Fruit fly (Drosophila melanogaster) whole organism, embryonic: ENCODE data around the gene scaf6.

Experiments
- Atf-2 ChIP-seq: fragments of 200-800 bp; sonication (Bioruptor generic); optimal IDR thresholded peaks from 2 replicates; lab custom pipeline; 2016; ENCODE audit warnings: missing biosample characterization, missing genetic modification characterization
- B-H2 ChIP-seq: fragments of 200-800 bp; sonication (Bioruptor generic); optimal IDR thresholded peaks from 2 replicates; lab custom pipeline; 2018; ENCODE audit warnings: missing biosample characterization, mild to moderate bottlenecking, missing genetic modification characterization
- Bgb ChIP-seq: fragments of 200-800 bp; sonication (Bioruptor generic); IDR thresholded peaks from 2 replicates; pipeline ENCODE4 v1.3.6; 2022; ENCODE audit warnings: missing biosample characterization, missing genetic modification characterization; ENCODE audit not compliant: partially characterized antibody
- CG10366 ChIP-seq: fragments of 200-800 bp; sonication (Bioruptor generic); IDR thresholded peaks from 2 replicates; pipeline ENCODE4 v1.3.6; 2022; ENCODE audit warnings: missing biosample characterization, missing genetic modification characterization
- CG11560 ChIP-seq: fragments of 200-800 bp; sonication (Bioruptor generic); IDR thresholded peaks from 3 replicates; pipeline ENCODE4 v1.3.6; 2022; ENCODE audit warnings: missing biosample characterization, missing genetic modification characterization
- CG13894 ChIP-seq: fragments of 200-800 bp; sonication (Bioruptor generic); optimal IDR thresholded peaks from 3 replicates; lab custom pipeline; 2018; ENCODE audit warnings: missing biosample characterization, mild to moderate bottlenecking, missing genetic modification characterization, moderate library complexity
- CG1603 ChIP-seq: fragments of 200-800 bp; sonication (Bioruptor generic); optimal IDR thresholded peaks from 2 replicates; lab custom pipeline; 2019; ENCODE audit warnings: missing biosample characterization, mild to moderate bottlenecking, missing genetic modification characterization, moderate library complexity
- CG16813 ChIP-seq: fragments of 200-800 bp; sonication (Bioruptor generic); IDR thresholded peaks from 3 replicates; pipeline ENCODE4 v1.3.6; 2022; ENCODE audit warnings: missing biosample characterization, missing genetic modification characterization; ENCODE audit not compliant: partially characterized antibody
- CG17328 ChIP-seq: fragments of 200-800 bp; sonication (Bioruptor generic); IDR thresholded peaks from 2 replicates; pipeline ENCODE4 v1.3.6; 2022; ENCODE audit warnings: missing biosample characterization, missing genetic modification characterization
- CG17361 ChIP-seq: fragments of 200-800 bp; sonication (Bioruptor generic); IDR thresholded peaks from 3 replicates; pipeline ENCODE4 v1.3.6; 2022; ENCODE audit warnings: missing biosample characterization, missing genetic modification characterization
- CG17612 ChIP-seq: fragments of 200-800 bp; sonication (Bioruptor generic); IDR thresholded peaks from 2 replicates; pipeline ENCODE4 v1.3.6; 2022; ENCODE audit warnings: missing biosample characterization, missing genetic modification characterization
- CG18262 ChIP-seq: fragments of 200-800 bp; optimal IDR thresholded peaks from 3 replicates; lab custom pipeline; 2019; ENCODE audit warnings: missing biosample characterization, mild to moderate bottlenecking, missing genetic modification characterization, moderate library complexity
- CG1832 ChIP-seq: fragments of 200-800 bp; sonication (Bioruptor generic); optimal IDR thresholded peaks from 2 replicates; lab custom pipeline; 2017; ENCODE audit warnings: missing biosample characterization, mild to moderate bottlenecking, missing genetic modification characterization, inconsistent platforms
- CG18476 ChIP-seq: fragments of 200-800 bp; sonication (Bioruptor generic); optimal IDR thresholded peaks from 2 replicates; lab custom pipeline; 2016; ENCODE audit warnings: missing biosample characterization, mild to moderate bottlenecking, missing genetic modification characterization
- CG2116 ChIP-seq: fragments of 200-800 bp; sonication (Bioruptor generic); optimal IDR thresholded peaks from 3 replicates; lab custom pipeline; 2018; ENCODE audit warnings: missing biosample characterization, mild to moderate bottlenecking, missing genetic modification characterization
- CG30020 ChIP-seq: fragments of 200-800 bp; optimal IDR thresholded peaks from 2 replicates; lab custom pipeline; 2019; ENCODE audit warnings: missing biosample characterization, mild to moderate bottlenecking, missing genetic modification characterization, moderate library complexity
- CG30403 ChIP-seq: fragments of 200-800 bp; sonication (Bioruptor generic); optimal IDR thresholded peaks from 3 replicates; lab custom pipeline; 2016; ENCODE audit warnings: missing biosample characterization, missing genetic modification characterization
- CG30431 ChIP-seq: fragments of 200-800 bp; sonication (Bioruptor generic); optimal IDR thresholded peaks from 2 replicates; lab custom pipeline; 2017; ENCODE audit warnings: missing biosample characterization, missing genetic modification characterization
- CG31441 ChIP-seq: fragments of 200-800 bp; sonication (Bioruptor generic); IDR thresholded peaks from 2 replicates; pipeline ENCODE4 v1.3.6; 2022; ENCODE audit warnings: missing biosample characterization, missing genetic modification characterization
- CG3163 ChIP-seq: fragments of 200-800 bp; sonication (Bioruptor generic); optimal IDR thresholded peaks from 3 replicates; lab custom pipeline; 2016; ENCODE audit warnings: missing biosample characterization, missing genetic modification characterization
- CG3838 ChIP-seq: fragments of 200-800 bp; sonication (Bioruptor generic); optimal IDR thresholded peaks from 3 replicates; lab custom pipeline; 2016; ENCODE audit warnings: missing biosample characterization, missing genetic modification characterization
- CG6272 ChIP-seq: fragments of 200-800 bp; sonication (Bioruptor generic); IDR thresholded peaks from 2 replicates; pipeline ENCODE4 v1.3.6; 2022; ENCODE audit warnings: missing biosample characterization, missing genetic modification characterization
- CG7745 ChIP-seq: fragments of 200-800 bp; sonication (Bioruptor generic); optimal IDR thresholded peaks from 2 replicates; lab custom pipeline; 2018; ENCODE audit warnings: missing biosample characterization, mild to moderate bottlenecking, missing genetic modification characterization, moderate library complexity
- CG7987 ChIP-seq: fragments of 200-800 bp; sonication (Bioruptor generic); optimal IDR thresholded peaks from 2 replicates; lab custom pipeline; 2018; ENCODE audit warnings: missing biosample characterization, mild to moderate bottlenecking, missing genetic modification characterization, moderate library complexity
- CHES-1-like ChIP-seq: fragments of 200-800 bp; sonication (Bioruptor generic); optimal IDR thresholded peaks from 2 replicates; lab custom pipeline; 2016; ENCODE audit warnings: missing biosample characterization, missing genetic modification characterization
- CrebB ChIP-seq: fragments of 200-800 bp; sonication (Bioruptor generic); optimal IDR thresholded peaks from 3 replicates; lab custom pipeline; 2018; ENCODE audit warnings: missing biosample characterization, mild to moderate bottlenecking, missing genetic modification characterization
- Max ChIP-seq: fragments of 200-800 bp; sonication (Bioruptor generic); optimal IDR thresholded peaks from 2 replicates; lab custom pipeline; 2016; ENCODE audit warnings: missing biosample characterization, mild to moderate bottlenecking, missing genetic modification characterization
- Mrtf ChIP-seq: fragments of 200-800 bp; sonication (Bioruptor generic); IDR thresholded peaks from 3 replicates; pipeline ENCODE4 v1.3.6; 2022; ENCODE audit warnings: missing biosample characterization, missing genetic modification characterization
- Neu2 ChIP-seq: fragments of 200-800 bp; sonication (Bioruptor generic); optimal IDR thresholded peaks from 3 replicates; lab custom pipeline; 2016; ENCODE audit warnings: missing biosample characterization, missing genetic modification characterization, borderline replicate concordance
- Nf-YA ChIP-seq: fragments of 200-800 bp; sonication (Bioruptor generic); IDR thresholded peaks from 2 replicates; pipeline ENCODE4 v1.3.6; 2022; ENCODE audit warnings: missing biosample characterization, missing genetic modification characterization
- NfI ChIP-seq: fragments of 200-800 bp; sonication (Bioruptor generic); optimal IDR thresholded peaks from 3 replicates; lab custom pipeline; 2018; ENCODE audit warnings: missing biosample characterization, mild to moderate bottlenecking, missing genetic modification characterization, moderate library complexity
- PHDP ChIP-seq: fragments of 200-800 bp; sonication (Bioruptor generic); optimal IDR thresholded peaks from 3 replicates; lab custom pipeline; 2018; ENCODE audit warnings: missing biosample characterization, mild to moderate bottlenecking, missing genetic modification characterization, moderate library complexity
- Trl ChIP-seq, 3 experiments: fragments of >200 bp in 2 of 3; fragments of 200-800 bp in 1 of 3; sonication (Bioruptor generic) in 1 of 3; optimal IDR thresholded peaks; 2 replicates in 1 of 3; 3 replicates in 2 of 3; lab custom pipeline; 2016 to 2017; ENCODE audit warnings: missing biosample characterization in 1 of 3, missing genetic modification characterization in 1 of 3
- Xrp1 ChIP-seq: fragments of 200-800 bp; sonication (Bioruptor generic); IDR thresholded peaks from 2 replicates; pipeline ENCODE4 v1.3.6; 2022; ENCODE audit warnings: missing biosample characterization, missing genetic modification characterization
- ab ChIP-seq: fragments of 200-800 bp; sonication (Bioruptor generic); optimal IDR thresholded peaks from 2 replicates; lab custom pipeline; 2016; ENCODE audit warnings: missing biosample characterization, missing genetic modification characterization
- amos ChIP-seq: fragments of 200-800 bp; sonication (Bioruptor generic); IDR thresholded peaks from 2 replicates; pipeline ENCODE4 v1.3.6; 2022; ENCODE audit warnings: missing biosample characterization, missing genetic modification characterization; ENCODE audit not compliant: partially characterized antibody
- az2 ChIP-seq: fragments of 200-800 bp; sonication (Bioruptor generic); optimal IDR thresholded peaks from 3 replicates; lab custom pipeline; 2016; ENCODE audit warnings: missing biosample characterization, missing genetic modification characterization
- bigmax ChIP-seq: fragments of 200-800 bp; sonication (Bioruptor generic); optimal IDR thresholded peaks from 2 replicates; lab custom pipeline; 2018; ENCODE audit warnings: missing biosample characterization, mild to moderate bottlenecking, missing genetic modification characterization
- cas ChIP-seq: fragments of 200-800 bp; sonication (Bioruptor generic); IDR thresholded peaks from 2 replicates; pipeline ENCODE4 v1.3.6; 2022; ENCODE audit warnings: missing biosample characterization, missing genetic modification characterization
- crol ChIP-seq: fragments of 200-800 bp; sonication (Bioruptor generic); IDR thresholded peaks from 2 replicates; pipeline ENCODE4 v1.3.6; 2022; ENCODE audit warnings: missing biosample characterization, missing genetic modification characterization
- fru ChIP-seq: fragments of >200 bp; optimal IDR thresholded peaks from 2 replicates; lab custom pipeline; 2017
- jumu ChIP-seq: fragments of 200-800 bp; sonication (Bioruptor generic); optimal IDR thresholded peaks from 3 replicates; lab custom pipeline; 2016; ENCODE audit warnings: missing biosample characterization, missing genetic modification characterization
- kah ChIP-seq: fragments of 200-800 bp; sonication (Bioruptor generic); optimal IDR thresholded peaks from 2 replicates; lab custom pipeline; 2018; ENCODE audit warnings: missing biosample characterization, mild to moderate bottlenecking, missing genetic modification characterization
- klu ChIP-seq: fragments of 200-800 bp; sonication (Bioruptor generic); IDR thresholded peaks from 2 replicates; pipeline ENCODE4 v1.3.6; 2022; ENCODE audit warnings: missing biosample characterization, missing genetic modification characterization
- knrl ChIP-seq: fragments of 200-800 bp; sonication (Bioruptor generic); IDR thresholded peaks from 3 replicates; pipeline ENCODE4 v1.3.6; 2022; ENCODE audit warnings: missing biosample characterization, missing genetic modification characterization; ENCODE audit not compliant: partially characterized antibody
- oc ChIP-seq: fragments of 200-800 bp; sonication (Bioruptor generic); optimal IDR thresholded peaks from 2 replicates; lab custom pipeline; 2018; ENCODE audit warnings: missing biosample characterization, mild to moderate bottlenecking, missing genetic modification characterization, moderate library complexity
- seq ChIP-seq: fragments of 200-800 bp; sonication (Bioruptor generic); IDR thresholded peaks from 2 replicates; pipeline ENCODE4 v1.3.6; 2022; ENCODE audit warnings: missing biosample characterization, missing genetic modification characterization
- sisA ChIP-seq: fragments of 200-800 bp; sonication (Bioruptor generic); IDR thresholded peaks from 2 replicates; pipeline ENCODE4 v1.3.6; 2022; ENCODE audit warnings: missing biosample characterization, missing genetic modification characterization
- slbo ChIP-seq: fragments of 200-800 bp; sonication (Bioruptor generic); IDR thresholded peaks from 2 replicates; pipeline ENCODE4 v1.3.6; 2022; ENCODE audit warnings: missing biosample characterization, missing genetic modification characterization
- unpg ChIP-seq: fragments of 200-800 bp; sonication (Bioruptor generic); optimal IDR thresholded peaks from 3 replicates; lab custom pipeline; 2018; ENCODE audit warnings: missing biosample characterization, mild to moderate bottlenecking, missing genetic modification characterization, moderate library complexity
- wdn ChIP-seq: fragments of 200-800 bp; sonication (Bioruptor generic); IDR thresholded peaks from 2 replicates; pipeline ENCODE4 v1.3.6; 2022; ENCODE audit warnings: missing biosample characterization, missing genetic modification characterization
- zf30C ChIP-seq: fragments of 200-800 bp; sonication (Bioruptor generic); optimal IDR thresholded peaks from 3 replicates; lab custom pipeline; 2018; ENCODE audit warnings: missing biosample characterization, mild to moderate bottlenecking, missing genetic modification characterization

scaf6 gene

dm6 chr3L:17001055-17001454, 41.3 kb downstream of the scaf6 start (continued):
- no peak for TF ChIP-seq Neu2 (GFP tag; lab: Kevin White, UChicago)
- TF ChIP-seq CG17328 = no peak
- TF ChIP-seq CG3163 (GFP tag; lab: Kevin White, UChicago) = no peak
- no peak for TF ChIP-seq Atf-2
- peak; percentile 77 for TF ChIP-seq CG13894 (tag; lab: Kevin White, UChicago)
- TF ChIP-seq CG16813 (GFP tag; lab: Robert Waterston, UW) = no peak
- no peak for TF ChIP-seq jumu (GFP tag; lab: Kevin White, UChicago)
- TF ChIP-seq CG6272 (GFP tag; lab: Robert Waterston, UW) = no peak
- no peak for TF ChIP-seq knrl
- no peak for TF ChIP-seq zf30C (GFP tag; lab: Kevin White, UChicago)
- TF ChIP-seq CG30431 (GFP tag; lab: Kevin White, UChicago) = no peak
- TF ChIP-seq wdn (GFP tag; lab: Robert Waterston, UW) = no peak
- TF ChIP-seq CG31441 (GFP tag; lab: Robert Waterston, UW) = no peak
- TF ChIP-seq CG1832 (GFP tag; lab: Kevin White, UChicago) = no peak
- TF ChIP-seq seq (GFP tag; lab: Robert Waterston, UW) = no peak
- no peak for TF ChIP-seq Mrtf (GFP tag; lab: Robert Waterston, UW)
- TF ChIP-seq CG30020 (tag; lab: Kevin White, UChicago) = no peak
- no peak for TF ChIP-seq CG10366
- no peak for TF ChIP-seq Max (GFP tag; lab: Kevin White, UChicago)
- TF ChIP-seq CG17612 (GFP tag; lab: Robert Waterston, UW) = no peak
- no peak for TF ChIP-seq fru
- TF ChIP-seq Xrp1 (GFP tag; lab: Robert Waterston, UW) = no peak
- no peak for TF ChIP-seq CG2116 (GFP tag; lab: Kevin White, UChicago)
- TF ChIP-seq PHDP = peak; percentile 42
- TF ChIP-seq cas (GFP tag; lab: Robert Waterston, UW) = no peak
- peak; percentile 28 for TF ChIP-seq NfI (GFP tag; lab: Kevin White, UChicago)
- TF ChIP-seq sisA (GFP tag; lab: Robert Waterston, UW) = no peak
- TF ChIP-seq CG7987 (GFP tag; lab: Kevin White, UChicago) = peak; percentile 48
- TF ChIP-seq CG30403 (GFP tag; lab: Kevin White, UChicago) = no peak
- no peak for TF ChIP-seq az2 (GFP tag; lab: Kevin White, UChicago)
- TF ChIP-seq kah (GFP tag; lab: Kevin White, UChicago) = no peak
- TF ChIP-seq unpg (GFP tag; lab: Kevin White, UChicago) = peak; percentile 26
- no peak for TF ChIP-seq Nf-YA
- TF ChIP-seq Trl (optimal IDR thresholded peaks at IDR 0.05; lab: Kevin White, UChicago) = no peak
- TF ChIP-seq Trl (GFP tag; optimal IDR thresholded peaks at IDR 0.05; lab: Kevin White, UChicago) = no peak
- TF ChIP-seq CG11560 (tag; lab: Robert Waterston, UW) = no peak
- TF ChIP-seq Bgb = no peak
- no peak for TF ChIP-seq CrebB (tag; lab: Kevin White, UChicago)
- no peak for TF ChIP-seq amos (GFP tag; lab: Robert Waterston, UW)
- no peak for TF ChIP-seq CG3838 (GFP tag; lab: Kevin White, UChicago)
- TF ChIP-seq bigmax (GFP tag; lab: Kevin White, UChicago) = no peak
- peak; percentile 73 for TF ChIP-seq B-H2 (GFP tag; lab: Kevin White, UChicago)
- no peak for TF ChIP-seq CG18476 (GFP tag; lab: Kevin White, UChicago)
- no peak for TF ChIP-seq ab (GFP tag; lab: Kevin White, UChicago)
- no peak for TF ChIP-seq CG17361 (GFP tag; lab: Robert Waterston, UW)
- TF ChIP-seq CG1603 = no peak
- TF ChIP-seq slbo (GFP tag; lab: Robert Waterston, UW) = 0 out of 2 replicates have a peak, but pooled peaks have one; percentile 31
- TF ChIP-seq CHES-1-like = no peak
- no peak for TF ChIP-seq CG18262 (tag; lab: Kevin White, UChicago)
- TF ChIP-seq oc = no peak
- 0 out of 2 replicates have a peak, but pooled peaks have one; percentile 24 for TF ChIP-seq klu
- no peak for TF ChIP-seq CG7745 (tag; lab: Kevin White, UChicago)
- peak; percentile 57 for TF ChIP-seq crol (GFP tag; lab: Robert Waterston, UW)
